Worm (Caenorhabditis elegans) whole organism, late embryonic: ENCODE results near the gene C38D4.7.

Experiments used
- C08G9.2 ChIP-seq: sonication (generic microtip); optimal IDR thresholded peaks from 2 replicates; lab custom pipeline; 2016; ENCODE audit warnings: mild to moderate bottlenecking, missing genetic modification characterization, moderate library complexity, missing compliant biosample characterization
- F13H6.1 ChIP-seq: sonication (generic microtip); optimal IDR thresholded peaks from 2 replicates; lab custom pipeline; 2016; ENCODE audit warnings: missing genetic modification characterization, missing compliant biosample characterization
- K02D7.2 ChIP-seq: sonication (generic microtip); optimal IDR thresholded peaks from 2 replicates; lab custom pipeline; 2017; ENCODE audit warnings: mild to moderate bottlenecking, missing genetic modification characterization, missing compliant biosample characterization
- T23F11.4 ChIP-seq: fragments of 200-800 bp; sonication (Bioruptor generic); optimal IDR thresholded peaks from 2 replicates; lab custom pipeline; 2018; ENCODE audit warnings: mild to moderate bottlenecking, missing genetic modification characterization, missing compliant biosample characterization
- ceh-18 ChIP-seq: sonication (generic microtip); optimal IDR thresholded peaks from 2 replicates; lab custom pipeline; 2016; ENCODE audit warnings: missing genetic modification characterization, missing compliant biosample characterization
- ceh-22 ChIP-seq: sonication (generic microtip); optimal IDR thresholded peaks from 2 replicates; lab custom pipeline; 2017; ENCODE audit warnings: missing biosample characterization, missing genetic modification characterization
- ceh-24 ChIP-seq: sonication (generic microtip); optimal IDR thresholded peaks from 2 replicates; lab custom pipeline; 2016; ENCODE audit warnings: mild to moderate bottlenecking, missing genetic modification characterization, missing compliant biosample characterization
- ceh-30 ChIP-seq: fragments of 150-350 bp; optimal IDR thresholded peaks from 2 replicates; lab custom pipeline; 2014; ENCODE audit warnings: missing biosample characterization, missing genetic modification characterization
- ceh-34 ChIP-seq: sonication (generic microtip); optimal IDR thresholded peaks from 2 replicates; lab custom pipeline; 2016; ENCODE audit warnings: mild to moderate bottlenecking, missing genetic modification characterization, missing compliant biosample characterization
- ceh-45 ChIP-seq: fragments of 200-800 bp; sonication (Bioruptor generic); IDR thresholded peaks from 2 replicates; pipeline ENCODE4 v1.3.6; 2022; ENCODE audit warnings: missing genetic modification reagents, missing genetic modification characterization, missing compliant biosample characterization
- ceh-48 ChIP-seq: sonication (generic microtip); optimal IDR thresholded peaks from 2 replicates; lab custom pipeline; 2016; ENCODE audit warnings: missing genetic modification characterization, inconsistent platforms, missing compliant biosample characterization
- dmd-4 ChIP-seq: sonication (generic microtip); optimal IDR thresholded peaks from 2 replicates; lab custom pipeline; 2016; ENCODE audit warnings: borderline replicate concordance, missing genetic modification characterization, missing compliant biosample characterization
- dve-1 ChIP-seq: sonication (generic microtip); optimal IDR thresholded peaks from 2 replicates; lab custom pipeline; 2017; ENCODE audit warnings: antibody characterized with exemption, mild to moderate bottlenecking, missing genetic modification characterization, missing compliant biosample characterization
- elt-2 ChIP-seq: sonication (generic microtip); optimal IDR thresholded peaks from 2 replicates; lab custom pipeline; 2016; ENCODE audit warnings: missing genetic modification reagents, missing genetic modification characterization, missing compliant biosample characterization
- ets-4 ChIP-seq: sonication (generic microtip); optimal IDR thresholded peaks from 2 replicates; lab custom pipeline; 2016; ENCODE audit warnings: missing genetic modification characterization, missing compliant biosample characterization
- eyg-1 ChIP-seq: sonication (generic microtip); optimal IDR thresholded peaks from 2 replicates; lab custom pipeline; 2016; ENCODE audit warnings: missing genotype, missing genetic modification characterization, missing compliant biosample characterization
- fax-1 ChIP-seq: sonication (generic microtip); optimal IDR thresholded peaks from 2 replicates; lab custom pipeline; 2016; ENCODE audit warnings: missing genotype, missing genetic modification characterization, missing compliant biosample characterization
- hlh-13 ChIP-seq: fragments of 200-800 bp; sonication (Bioruptor generic); optimal IDR thresholded peaks from 2 replicates; lab custom pipeline; 2018; ENCODE audit warnings: mild to moderate bottlenecking, missing genetic modification characterization, missing compliant biosample characterization
- hlh-15 ChIP-seq: sonication (generic microtip); optimal IDR thresholded peaks from 2 replicates; lab custom pipeline; 2016; ENCODE audit warnings: missing genetic modification characterization, missing compliant biosample characterization
- hlh-6 ChIP-seq: sonication (generic microtip); optimal IDR thresholded peaks from 2 replicates; lab custom pipeline; 2016; ENCODE audit warnings: missing genotype, missing genetic modification characterization, missing compliant biosample characterization
- lim-6 ChIP-seq: sonication (generic microtip); optimal IDR thresholded peaks from 2 replicates; lab custom pipeline; 2016; ENCODE audit warnings: missing genetic modification characterization, missing compliant biosample characterization
- lin-11 ChIP-seq: fragments of 200-800 bp; sonication (Bioruptor generic); optimal IDR thresholded peaks from 2 replicates; lab custom pipeline; 2018; ENCODE audit warnings: mild to moderate bottlenecking, missing genetic modification characterization, missing compliant biosample characterization
- madf-2 ChIP-seq: sonication (generic microtip); optimal IDR thresholded peaks from 2 replicates; lab custom pipeline; 2017; ENCODE audit warnings: missing genetic modification characterization, missing compliant biosample characterization
- mec-3 ChIP-seq: sonication (generic microtip); optimal IDR thresholded peaks from 2 replicates; lab custom pipeline; 2016; ENCODE audit warnings: borderline replicate concordance, missing genetic modification characterization, missing compliant biosample characterization
- nhr-232 ChIP-seq: sonication (generic microtip); optimal IDR thresholded peaks from 2 replicates; lab custom pipeline; 2016; ENCODE audit warnings: missing genetic modification characterization, missing compliant biosample characterization
- odd-2 ChIP-seq: sonication (generic microtip); optimal IDR thresholded peaks from 2 replicates; lab custom pipeline; 2017; ENCODE audit warnings: antibody characterized with exemption, mild to moderate bottlenecking, missing genetic modification characterization, missing compliant biosample characterization
- pha-4 ChIP-seq: fragments of 150-350 bp; optimal IDR thresholded peaks from 2 replicates; lab custom pipeline; 2018; ENCODE audit warnings: missing biosample characterization, missing genetic modification reagents, missing genetic modification characterization
- pros-1 ChIP-seq: fragments of 150-350 bp; optimal IDR thresholded peaks from 2 replicates; lab custom pipeline; 2014; ENCODE audit warnings: missing biosample characterization, missing genetic modification reagents, missing genetic modification characterization
- rnt-1 ChIP-seq: sonication (generic microtip); optimal IDR thresholded peaks from 2 replicates; lab custom pipeline; 2016; ENCODE audit warnings: missing genetic modification characterization, missing compliant biosample characterization
- sdc-2 ChIP-seq: sonication (generic microtip); optimal IDR thresholded peaks from 2 replicates; lab custom pipeline; 2016; ENCODE audit warnings: missing genotype, missing genetic modification characterization, missing compliant biosample characterization
- sox-4 ChIP-seq: sonication (generic microtip); optimal IDR thresholded peaks from 2 replicates; lab custom pipeline; 2017; ENCODE audit warnings: mild to moderate bottlenecking, missing genetic modification characterization, inconsistent platforms, missing compliant biosample characterization
- tbx-2 ChIP-seq: sonication (generic microtip); optimal IDR thresholded peaks from 2 replicates; lab custom pipeline; 2016; ENCODE audit warnings: missing genetic modification characterization, missing compliant biosample characterization
- unc-42 ChIP-seq: sonication (generic microtip); optimal IDR thresholded peaks from 2 replicates; lab custom pipeline; 2016; ENCODE audit warnings: missing genotype, missing genetic modification characterization, missing compliant biosample characterization

Gene C38D4.7

DNA sequence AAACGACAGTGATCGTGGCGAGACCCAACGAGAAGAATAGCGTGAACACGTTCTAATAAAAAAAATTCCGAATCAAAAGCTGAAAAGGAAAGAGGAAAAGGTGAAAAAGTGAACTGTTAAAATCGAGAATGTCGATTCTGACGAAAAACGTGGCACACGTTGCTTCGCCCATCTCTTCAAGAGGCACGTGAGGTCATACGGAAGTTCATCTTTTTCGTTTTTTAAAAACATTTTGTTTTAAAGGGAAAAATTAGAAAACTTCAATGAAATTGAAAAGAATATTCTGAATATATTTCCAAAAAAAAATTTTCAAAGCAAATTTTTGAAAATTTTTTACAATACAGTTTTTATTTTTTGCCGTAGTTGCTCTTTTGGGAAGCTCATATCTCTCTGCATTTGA lies at the start of gene C38D4.7:
Gene C38D4.7, minus strand, starts transcription at position 101 of the 400 bp plus-strand sequence.
- TF ChIP-seq dve-1 (tag; lab: Kevin White, UChicago) (no peak), elt-2 (tag; lab: Kevin White, UChicago) (no peak), odd-2 (no peak), rnt-1 (tag; lab: Kevin White, UChicago) (no peak), ceh-34 (no peak)
- TF ChIP-seq, all 69 proteins: peak for 0

DNA sequence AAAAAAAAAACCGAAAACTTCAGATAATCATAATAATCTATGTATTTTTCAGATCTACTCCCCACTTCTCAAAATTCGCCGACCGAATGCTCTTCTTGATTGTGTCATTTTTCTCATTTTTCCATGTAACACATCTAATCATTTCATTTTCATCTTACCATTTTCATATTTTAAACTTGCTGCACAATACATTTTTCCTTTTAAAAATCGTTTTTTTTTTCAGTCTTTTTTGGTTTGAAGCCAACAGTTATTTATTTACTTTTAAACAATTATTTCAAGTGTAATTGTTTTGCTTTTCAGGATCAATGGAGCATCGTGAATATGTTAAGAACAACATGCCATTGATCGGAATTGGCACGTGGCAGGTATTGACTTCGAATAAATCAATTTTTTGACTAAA lies 47.9 kb upstream of the C38D4.7 start, which contains the start of gene C35D10.6:
Gene C35D10.6, plus strand, starts transcription at position 301 of the 400 bp plus-strand sequence.
- no peak for TF ChIP-seq sox-4 (tag; lab: Kevin White, UChicago)
- TF ChIP-seq ceh-30 (tag; lab: Kevin White, UChicago): no peak
- no peak for TF ChIP-seq mec-3

DNA sequence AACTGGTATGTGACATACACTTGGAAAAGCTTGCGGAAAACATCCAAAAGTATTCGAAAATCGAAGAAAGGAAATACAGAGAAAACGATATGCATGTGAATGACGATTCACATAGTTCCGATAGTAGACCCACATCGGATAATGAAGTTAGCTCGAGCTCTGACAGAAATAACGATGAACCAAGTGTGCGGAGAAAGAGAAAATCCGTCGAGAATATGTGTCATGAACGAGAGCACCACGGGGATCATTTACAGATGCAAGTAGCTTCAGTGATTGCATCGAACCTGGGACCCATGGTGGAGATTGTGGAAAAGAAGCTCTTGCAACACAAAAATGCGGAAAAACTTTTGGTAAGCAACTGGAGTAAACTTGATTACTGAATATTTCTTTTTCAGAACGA lies 45.9 kb upstream of the C38D4.7 start:
- TF ChIP-seq mec-3 (no peak), ceh-30 (tag; lab: Kevin White, UChicago) (no peak), K02D7.2 (tag; lab: Kevin White, UChicago) (no peak), C08G9.2 (no peak), pros-1 (tag; lab: Kevin White, UChicago) (no peak), sdc-2 (tag; lab: Kevin White, UChicago) (no peak)

DNA sequence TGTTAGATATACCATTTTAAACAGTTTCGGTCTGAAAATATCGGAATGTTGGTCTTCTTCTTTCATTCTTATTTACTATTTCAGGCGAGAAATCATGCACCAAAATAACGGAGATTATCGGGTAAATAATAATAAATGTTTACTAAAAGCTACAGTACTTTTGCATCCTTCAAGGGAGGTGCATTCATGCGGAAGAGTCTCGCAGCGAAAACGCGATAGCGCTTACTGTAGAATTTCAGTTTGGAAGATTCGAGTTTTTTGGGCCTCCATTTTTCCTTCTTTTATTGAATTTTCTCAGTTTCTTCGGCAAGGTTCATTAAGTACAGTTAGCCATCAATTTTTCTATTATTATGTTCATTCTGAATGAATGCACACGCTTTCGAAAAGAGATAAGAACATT lies 45.0 kb upstream of the C38D4.7 start, which contains the start of gene C35D10.7:
Gene C35D10.7, plus strand, starts transcription at position 85 of the 400 bp plus-strand sequence.
- TF ChIP-seq K02D7.2 (tag; lab: Kevin White, UChicago) (no peak), unc-42 (tag; lab: Kevin White, UChicago) (no peak), eyg-1 (no peak), ceh-45 (no peak), tbx-2 (tag; lab: Kevin White, UChicago) (no peak), dmd-4 (tag; lab: Kevin White, UChicago) (no peak), ets-4 (tag; lab: Kevin White, UChicago) (no peak), ceh-22 (tag; lab: Kevin White, UChicago) (no peak), pha-4 (no peak), hlh-6 (tag; lab: Kevin White, UChicago) (no peak), elt-2 (tag; lab: Kevin White, UChicago) (no peak), lim-6 (tag; lab: Kevin White, UChicago) (no peak), lin-11 (no peak), madf-2 (tag; lab: Kevin White, UChicago) (no peak), ceh-34 (no peak), sox-4 (tag; lab: Kevin White, UChicago) (no peak), C08G9.2 (no peak), ceh-48 (tag; lab: Kevin White, UChicago) (no peak), ceh-18 (tag; lab: Kevin White, UChicago) (no peak), ceh-24 (no peak)

DNA sequence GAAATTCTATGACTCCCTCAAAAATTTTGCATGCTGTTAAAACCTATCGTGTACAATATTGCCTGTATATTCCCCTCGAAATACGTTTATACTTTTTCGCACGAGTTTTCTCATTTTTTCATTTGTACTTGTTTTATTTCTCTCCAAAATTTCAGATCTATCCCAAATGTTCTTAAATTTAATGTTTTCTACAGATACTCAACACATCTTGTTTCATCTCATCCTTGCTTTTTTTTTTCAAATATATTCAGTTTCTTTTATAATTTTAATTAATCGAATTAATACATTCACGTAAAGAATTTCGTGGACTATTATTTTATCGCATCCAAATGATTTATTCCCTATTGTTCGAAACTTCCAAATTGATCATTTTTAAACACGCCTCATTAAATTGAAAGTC lies 43.8 kb upstream of the C38D4.7 start, which contains the start of gene C35D10.8:
Gene C35D10.8, plus strand, starts transcription at position 301 of the 400 bp plus-strand sequence.
- no peak for TF ChIP-seq T23F11.4 (GFP tag; lab: Kevin White, UChicago)
- no peak for TF ChIP-seq elt-2 (tag; lab: Kevin White, UChicago)
- no peak for TF ChIP-seq ceh-30 (tag; lab: Kevin White, UChicago)
- TF ChIP-seq pros-1 (tag; lab: Kevin White, UChicago): no peak
- no peak for TF ChIP-seq ceh-34
- TF ChIP-seq nhr-232 (tag; lab: Kevin White, UChicago): no peak
- TF ChIP-seq F13H6.1 (tag; lab: Kevin White, UChicago): no peak
- TF ChIP-seq fax-1: no peak
- TF ChIP-seq eyg-1: no peak
- TF ChIP-seq hlh-13: no peak
- no peak for TF ChIP-seq hlh-15 (tag; lab: Kevin White, UChicago)
